Worm (Caenorhabditis elegans) whole organism, early embryonic: ENCODE data around the gene M18.3.

Experiments
- B0310.2 ChIP-seq: sonication (generic microtip); optimal IDR thresholded peaks from 2 replicates; lab custom pipeline; 2016; ENCODE audit warnings: mild to moderate bottlenecking, missing genetic modification characterization, missing compliant biosample characterization
- F13C5.2 ChIP-seq: sonication (generic microtip); optimal IDR thresholded peaks from 2 replicates; lab custom pipeline; 2017; ENCODE audit warnings: mild to moderate bottlenecking, missing genetic modification characterization, inconsistent platforms, missing compliant biosample characterization
- aly-1 ChIP-seq: sonication (generic microtip); optimal IDR thresholded peaks from 2 replicates; lab custom pipeline; 2016; ENCODE audit warnings: missing genetic modification characterization, missing compliant biosample characterization
- ama-1 ChIP-seq: fragments of 150-350 bp; optimal IDR thresholded peaks from 2 replicates; lab custom pipeline; 2014
- ceh-13 ChIP-seq: fragments of 200-800 bp; sonication (Bioruptor generic); optimal IDR thresholded peaks from 2 replicates; lab custom pipeline; 2018; ENCODE audit warnings: mild to moderate bottlenecking, missing genetic modification characterization, missing compliant biosample characterization
- ceh-36 ChIP-seq: sonication (generic microtip); optimal IDR thresholded peaks from 2 replicates; lab custom pipeline; 2016; ENCODE audit warnings: missing genetic modification characterization, inconsistent platforms, missing compliant biosample characterization
- ets-7 ChIP-seq: sonication (generic microtip); optimal IDR thresholded peaks from 2 replicates; lab custom pipeline; 2016; ENCODE audit warnings: missing genotype, missing genetic modification characterization, missing compliant biosample characterization
- flt-1 ChIP-seq: fragments of 200-800 bp; sonication (Bioruptor generic); IDR thresholded peaks from 2 replicates; pipeline ENCODE4 v1.3.6; 2022; ENCODE audit warnings: missing genetic modification characterization, missing compliant biosample characterization
- hmbx-1 ChIP-seq: sonication (generic microtip); optimal IDR thresholded peaks from 2 replicates; lab custom pipeline; 2016; ENCODE audit warnings: mild to moderate bottlenecking, missing genetic modification characterization, missing compliant biosample characterization
- hmg-4 ChIP-seq: fragments of 200-800 bp; sonication (Bioruptor generic); optimal IDR thresholded peaks from 2 replicates; lab custom pipeline; 2018; ENCODE audit warnings: mild to moderate bottlenecking, missing genetic modification characterization, missing compliant biosample characterization
- hnd-1 ChIP-seq: sonication (generic microtip); optimal IDR thresholded peaks from 2 replicates; lab custom pipeline; 2016; ENCODE audit warnings: missing genetic modification characterization, missing compliant biosample characterization
- pes-1 ChIP-seq: fragments of 200-800 bp; sonication (Bioruptor generic); IDR thresholded peaks from 2 replicates; pipeline ENCODE4 v1.3.6; 2022; ENCODE audit warnings: missing genetic modification reagents, missing genetic modification characterization, missing compliant biosample characterization
- scrt-1 ChIP-seq: fragments of 200-800 bp; sonication (Bioruptor generic); IDR thresholded peaks from 2 replicates; pipeline ENCODE4 v1.3.6; 2022; ENCODE audit warnings: missing genetic modification characterization, missing compliant biosample characterization
- sea-1 ChIP-seq: fragments of 200-800 bp; sonication (Bioruptor generic); conservative IDR thresholded peaks from 2 replicates; pipeline ENCODE4 v1.3.6; 2022; ENCODE audit warnings: missing genetic modification characterization, missing compliant biosample characterization
- tbx-11 ChIP-seq: fragments of 200-800 bp; sonication (Bioruptor generic); IDR thresholded peaks from 2 replicates; pipeline ENCODE4 v1.3.6; 2022; ENCODE audit warnings: missing genetic modification characterization, missing compliant biosample characterization
- tbx-37 ChIP-seq: fragments of 200-800 bp; sonication (Bioruptor generic); conservative IDR thresholded peaks from 2 replicates; pipeline ENCODE4 v1.3.6; 2022; ENCODE audit warnings: missing genetic modification reagents, missing genetic modification characterization, missing compliant biosample characterization
- tra-4 ChIP-seq: sonication (generic microtip); optimal IDR thresholded peaks from 2 replicates; lab custom pipeline; 2017; ENCODE audit warnings: missing genetic modification characterization, missing compliant biosample characterization

Gene M18.3

DNA sequence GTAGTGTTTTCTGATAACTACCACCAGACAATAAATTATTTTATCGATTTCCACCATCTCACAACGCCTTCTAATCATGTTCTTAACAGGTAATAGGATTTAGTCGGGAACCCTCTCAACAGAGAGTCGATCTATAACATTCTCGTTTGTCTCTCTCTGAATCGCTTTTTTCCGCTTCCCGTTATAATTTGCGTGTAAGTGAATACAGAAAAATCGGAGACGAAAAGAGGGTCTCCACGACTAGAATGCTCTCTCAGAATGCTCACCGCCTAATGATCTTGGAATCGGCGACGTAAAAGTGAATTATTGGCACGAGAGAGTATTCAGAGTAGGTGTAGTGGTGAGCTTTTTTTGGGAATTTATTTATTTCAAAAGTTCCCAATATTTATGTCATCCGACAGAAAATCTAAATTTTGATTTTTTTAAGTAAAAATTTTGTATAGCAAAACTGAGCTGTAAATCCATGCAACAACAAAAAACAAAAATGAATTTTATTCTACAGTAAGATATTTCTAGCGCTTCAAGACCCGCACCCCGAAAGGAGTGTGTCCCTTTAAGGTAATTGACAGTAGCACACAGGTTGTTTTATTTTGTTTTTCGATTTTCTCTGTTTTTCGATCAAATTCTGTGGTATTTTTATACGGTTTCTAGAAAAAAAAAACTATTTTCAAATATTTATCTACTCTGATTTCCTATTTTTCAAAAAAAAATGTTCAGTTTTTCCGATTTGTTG lies 21.2 kb downstream of the M18.3 start:
- TF ChIP-seq aly-1, result no peak
- TF ChIP-seq F13C5.2 (tag; lab: Kevin White, UChicago), result no peak
- no peak for TF ChIP-seq ceh-36
- TF ChIP-seq tra-4 (tag; lab: Kevin White, UChicago), result no peak
- TF ChIP-seq sea-1, result no peak
- no peak for TF ChIP-seq tbx-37
- TF ChIP-seq ceh-13 (GFP tag; lab: Kevin White, UChicago), result no peak
- TF ChIP-seq hnd-1 (tag; lab: Kevin White, UChicago), result no peak
- no peak for TF ChIP-seq B0310.2 (tag; lab: Kevin White, UChicago)
- TF ChIP-seq tbx-11 (GFP tag; lab: Robert Waterston, UW), result no peak
- TF ChIP-seq hmbx-1 (tag; lab: Kevin White, UChicago), result no peak

DNA sequence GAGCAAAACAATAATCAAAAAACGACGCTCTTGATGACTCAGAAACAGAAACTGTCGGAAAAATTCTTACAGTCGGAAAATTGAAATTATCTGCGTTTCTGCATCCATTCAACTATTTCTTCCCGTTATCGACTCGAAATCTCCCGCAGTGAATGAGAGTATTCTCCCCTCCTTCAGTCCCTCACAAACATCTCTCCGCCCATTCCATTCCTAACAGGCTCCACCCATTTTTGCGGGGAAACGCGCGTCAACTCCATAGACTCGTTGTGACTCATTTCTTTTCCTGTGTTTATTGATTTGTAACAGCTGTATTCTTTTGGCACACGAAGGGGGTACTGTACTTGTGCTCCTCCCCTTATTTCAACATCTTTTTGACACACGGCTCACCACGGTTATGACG lies 22.2 kb downstream of the M18.3 start:
- no peak for TF ChIP-seq hmbx-1 (tag; lab: Kevin White, UChicago)
- no peak for TF ChIP-seq tbx-37
- no peak for TF ChIP-seq sea-1
- no peak for TF ChIP-seq flt-1
- TF ChIP-seq tbx-11 (GFP tag; lab: Robert Waterston, UW), result no peak
- no peak for TF ChIP-seq F13C5.2 (tag; lab: Kevin White, UChicago)
- TF ChIP-seq ets-7 (tag; lab: Kevin White, UChicago), result no peak
- TF ChIP-seq ceh-13 (GFP tag; lab: Kevin White, UChicago), result no peak
- TF ChIP-seq aly-1, result no peak
- TF ChIP-seq tra-4 (tag; lab: Kevin White, UChicago), result no peak
- no peak for TF ChIP-seq ama-1 (lab: Kevin White, UChicago)
- no peak for TF ChIP-seq ceh-36
- TF ChIP-seq hmg-4 (GFP tag; lab: Kevin White, UChicago), result no peak
- no peak for TF ChIP-seq hnd-1 (tag; lab: Kevin White, UChicago)
- no peak for TF ChIP-seq scrt-1 (GFP tag; lab: Robert Waterston, UW)
- no peak for TF ChIP-seq pes-1 (GFP tag; lab: Robert Waterston, UW)
- TF ChIP-seq B0310.2 (tag; lab: Kevin White, UChicago), result no peak

DNA sequence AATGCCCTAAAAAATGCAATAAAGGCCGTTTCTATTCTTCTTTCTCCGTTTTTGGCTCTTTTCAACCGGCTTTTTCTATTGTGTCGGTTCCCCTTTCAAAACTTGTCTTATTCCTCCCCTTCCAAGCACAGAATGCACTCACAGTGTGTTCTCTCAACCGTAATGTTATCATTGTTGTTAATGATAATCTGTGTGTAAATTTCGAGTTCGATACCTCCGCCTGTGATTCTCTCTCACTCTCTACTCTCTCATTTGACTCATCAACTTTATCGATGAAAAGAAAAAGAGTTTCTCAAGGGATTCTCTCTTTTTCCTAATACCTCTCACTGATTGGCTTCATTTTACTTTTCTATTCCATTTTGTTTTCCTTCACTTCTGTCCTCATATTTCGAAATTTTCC lies 23.1 kb downstream of the M18.3 start:
- no peak for TF ChIP-seq ceh-36
- no peak for TF ChIP-seq tbx-37
- TF ChIP-seq hnd-1 (tag; lab: Kevin White, UChicago), result no peak
- no peak for TF ChIP-seq tra-4 (tag; lab: Kevin White, UChicago)
- TF ChIP-seq sea-1, result no peak
- no peak for TF ChIP-seq aly-1
- TF ChIP-seq hmbx-1 (tag; lab: Kevin White, UChicago), result no peak
- no peak for TF ChIP-seq ets-7 (tag; lab: Kevin White, UChicago)
- TF ChIP-seq ceh-13 (GFP tag; lab: Kevin White, UChicago), result no peak
- TF ChIP-seq B0310.2 (tag; lab: Kevin White, UChicago), result no peak
- no peak for TF ChIP-seq F13C5.2 (tag; lab: Kevin White, UChicago)
- no peak for TF ChIP-seq pes-1 (GFP tag; lab: Robert Waterston, UW)
- no peak for TF ChIP-seq tbx-11 (GFP tag; lab: Robert Waterston, UW)
- TF ChIP-seq ama-1 (lab: Kevin White, UChicago), result no peak
- no peak for TF ChIP-seq scrt-1 (GFP tag; lab: Robert Waterston, UW)
- no peak for TF ChIP-seq flt-1

ce11 chrIV:12129204-12129603 lies 23.5 kb downstream of the M18.3 start, which contains the start of gene lin-24:
Gene lin-24 (plus strand): TSS chrIV:12129504.
- TF ChIP-seq F13C5.2 (tag; lab: Kevin White, UChicago) (no peak), hmg-4 (GFP tag; lab: Kevin White, UChicago) (no peak), sea-1 (no peak), scrt-1 (GFP tag; lab: Robert Waterston, UW) (no peak), tbx-11 (GFP tag; lab: Robert Waterston, UW) (no peak), ets-7 (tag; lab: Kevin White, UChicago) (no peak), ceh-36 (no peak), B0310.2 (tag; lab: Kevin White, UChicago) (no peak), hnd-1 (tag; lab: Kevin White, UChicago) (no peak), ceh-13 (GFP tag; lab: Kevin White, UChicago) (no peak), pes-1 (GFP tag; lab: Robert Waterston, UW) (no peak), tra-4 (tag; lab: Kevin White, UChicago) (no peak), hmbx-1 (tag; lab: Kevin White, UChicago) (no peak), aly-1 (no peak), tbx-37 (no peak), ama-1 (lab: Kevin White, UChicago) (no peak)

DNA sequence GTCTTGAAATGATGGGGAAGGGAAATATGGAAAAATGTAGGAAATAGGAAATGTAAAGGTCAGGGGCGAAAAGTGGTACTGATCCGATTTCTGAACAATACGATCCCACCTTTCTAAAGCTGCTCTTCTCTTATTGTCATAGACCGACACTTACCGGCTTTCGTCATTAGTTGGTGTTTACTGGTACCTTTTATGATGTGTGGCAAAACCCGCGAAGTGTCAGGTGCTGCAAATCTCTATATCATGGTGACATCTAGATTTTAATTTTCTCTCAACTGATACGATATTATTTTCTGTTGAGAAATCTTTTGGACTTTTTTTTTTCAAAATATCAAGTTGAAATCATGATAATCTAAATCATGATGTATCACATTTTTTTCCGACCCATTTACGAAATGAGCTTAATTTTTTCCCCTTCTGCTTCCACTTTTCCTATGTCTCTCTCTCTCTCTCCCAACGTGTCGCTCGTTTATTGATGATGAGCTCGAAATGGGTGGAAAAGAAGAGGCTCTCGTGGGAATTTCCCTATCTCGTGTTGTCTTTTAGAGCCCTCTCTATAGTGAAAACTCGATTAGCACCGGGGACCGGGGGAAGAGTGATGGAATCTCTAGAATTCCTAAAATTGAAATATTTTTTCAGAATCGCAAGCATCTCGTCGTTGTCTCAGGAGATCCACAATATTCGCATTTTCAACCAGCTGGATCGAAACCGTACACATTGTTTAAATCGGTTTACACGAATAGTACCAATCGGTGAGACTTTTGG lies 25.8 kb downstream of the M18.3 start:
- TF ChIP-seq ceh-36, result no peak
- no peak for TF ChIP-seq F13C5.2 (tag; lab: Kevin White, UChicago)
- TF ChIP-seq ceh-13 (GFP tag; lab: Kevin White, UChicago), result no peak
- TF ChIP-seq hmg-4 (GFP tag; lab: Kevin White, UChicago), result no peak
- TF ChIP-seq tbx-11 (GFP tag; lab: Robert Waterston, UW), result no peak
- TF ChIP-seq flt-1, result no peak
- no peak for TF ChIP-seq aly-1
- no peak for TF ChIP-seq hnd-1 (tag; lab: Kevin White, UChicago)
- no peak for TF ChIP-seq B0310.2 (tag; lab: Kevin White, UChicago)

DNA sequence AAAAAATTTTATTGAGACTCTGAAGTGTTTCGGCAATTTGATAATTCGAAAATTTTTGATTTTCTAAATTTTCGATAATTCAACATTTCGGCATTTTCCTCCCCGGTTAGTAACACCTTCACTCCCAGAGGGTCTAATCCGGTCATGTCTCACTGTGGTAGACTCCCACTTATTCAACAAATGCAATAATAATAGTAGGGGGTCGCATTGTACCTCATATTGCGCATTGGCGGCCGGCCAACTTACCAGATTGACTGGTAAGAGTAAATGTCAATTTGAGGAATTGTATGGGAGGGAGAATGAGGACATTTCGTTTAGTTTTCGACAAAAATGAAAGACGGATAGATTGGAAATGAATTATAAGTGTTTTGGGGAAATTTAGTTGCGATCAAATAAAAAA lies 28.1 kb downstream of the M18.3 start:
- TF ChIP-seq pes-1 (GFP tag; lab: Robert Waterston, UW) (no peak), scrt-1 (GFP tag; lab: Robert Waterston, UW) (no peak), tbx-37 (no peak), ceh-36 (no peak), tbx-11 (GFP tag; lab: Robert Waterston, UW) (no peak), hmbx-1 (tag; lab: Kevin White, UChicago) (no peak), flt-1 (no peak), B0310.2 (tag; lab: Kevin White, UChicago) (no peak), hnd-1 (tag; lab: Kevin White, UChicago) (no peak), hmg-4 (GFP tag; lab: Kevin White, UChicago) (no peak), ets-7 (tag; lab: Kevin White, UChicago) (no peak), ceh-13 (GFP tag; lab: Kevin White, UChicago) (no peak), tra-4 (tag; lab: Kevin White, UChicago) (no peak)
